Worm (Caenorhabditis elegans) whole organism, midembryonic: ENCODE measurements around the gene comt-4.

ENCODE experiments used
- T22C8.4 ChIP-seq: fragments of 200-800 bp; sonication (Bioruptor generic); IDR thresholded peaks from 2 replicates; pipeline ENCODE4 v1.3.6; 2022; ENCODE audit warnings: missing genetic modification characterization, missing compliant biosample characterization
- cog-1 ChIP-seq: sonication (generic microtip); optimal IDR thresholded peaks from 2 replicates; lab custom pipeline; 2016; ENCODE audit warnings: missing genetic modification characterization, missing compliant biosample characterization
- flt-1 ChIP-seq: fragments of 200-800 bp; sonication (Bioruptor generic); IDR thresholded peaks from 2 replicates; pipeline ENCODE4 v1.3.6; 2022; ENCODE audit warnings: missing genetic modification characterization, missing compliant biosample characterization
- klf-2 ChIP-seq: fragments of 200-800 bp; sonication (Bioruptor generic); conservative IDR thresholded peaks from 2 replicates; pipeline ENCODE4 v1.3.6; 2022; ENCODE audit warnings: missing genetic modification reagents, missing genetic modification characterization, missing compliant biosample characterization
- med-1 ChIP-seq: sonication (generic microtip); optimal IDR thresholded peaks from 2 replicates; lab custom pipeline; 2017; ENCODE audit warnings: missing genetic modification characterization, mild to moderate bottlenecking, missing compliant biosample characterization, antibody characterized with exemption, missing genetic modification reagents; ENCODE audit not compliant: insufficient read depth
- ref-1 ChIP-seq: fragments of 200-800 bp; sonication (Bioruptor generic); conservative IDR thresholded peaks from 2 replicates; pipeline ENCODE4 v1.3.6; 2022; ENCODE audit warnings: missing genetic modification reagents, missing genetic modification characterization, missing compliant biosample characterization
- tab-1 ChIP-seq: fragments of 200-800 bp; sonication (Bioruptor generic); IDR thresholded peaks from 2 replicates; pipeline ENCODE4 v1.3.6; 2022; ENCODE audit warnings: missing genetic modification characterization, missing compliant biosample characterization
- ztf-23 ChIP-seq: fragments of 200-800 bp; sonication (Bioruptor generic); IDR thresholded peaks from 2 replicates; pipeline ENCODE4 v1.3.6; 2022; ENCODE audit warnings: missing genetic modification reagents, missing genetic modification characterization, missing compliant biosample characterization
- ztf-29 ChIP-seq: fragments of 200-800 bp; sonication (Bioruptor generic); IDR thresholded peaks from 2 replicates; pipeline ENCODE4 v1.3.6; 2022; ENCODE audit warnings: missing genetic modification reagents, missing genetic modification characterization, missing compliant biosample characterization

comt-4 gene

ce11 chrV:2053509-2053908 lies 3.5 kb upstream of the comt-4 start, which contains the start of gene comt-5:
comt-5 (minus strand) TSS chrV:2053609.
- TF ChIP-seq cog-1 (tag; lab: Kevin White, UChicago) (no peak), T22C8.4 (GFP tag; lab: Robert Waterston, UW) (no peak), ztf-23 (no peak), tab-1 (GFP tag; lab: Robert Waterston, UW) (no peak), flt-1 (GFP tag; lab: Robert Waterston, UW) (no peak), ztf-29 (GFP tag; lab: Robert Waterston, UW) (no peak)

DNA sequence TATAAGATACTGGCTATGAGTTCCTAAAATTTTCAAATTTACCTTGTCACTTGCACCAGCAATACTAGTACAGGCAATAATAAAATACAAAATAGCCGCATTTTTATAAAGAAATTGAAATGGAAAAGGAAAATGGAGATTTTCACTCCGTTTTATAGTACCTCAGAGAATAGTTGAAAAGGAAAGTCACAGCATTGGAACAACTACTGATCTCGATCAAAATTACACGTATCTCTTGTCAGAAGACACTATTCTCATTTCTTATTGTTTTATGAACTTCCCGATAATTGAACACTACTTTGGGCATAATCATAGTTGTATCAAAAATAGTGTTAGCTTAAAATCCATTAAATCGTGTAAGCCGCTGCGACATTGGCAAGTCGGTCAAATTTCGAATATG lies 1.5 kb upstream of the comt-4 start, which contains the start of gene Y40B10A.11:
TSS of gene Y40B10A.11 (minus strand) at position 101 of the 400 bp plus-strand sequence.
- no peak for TF ChIP-seq cog-1 (tag; lab: Kevin White, UChicago)
- TF ChIP-seq flt-1 (GFP tag; lab: Robert Waterston, UW) = no peak
- TF ChIP-seq tab-1 (GFP tag; lab: Robert Waterston, UW) = no peak
- no peak for TF ChIP-seq med-1 (GFP tag; lab: Kevin White, UChicago)
- TF ChIP-seq ref-1 = no peak
- no peak for TF ChIP-seq T22C8.4 (GFP tag; lab: Robert Waterston, UW)
- TF ChIP-seq klf-2 (GFP tag; lab: Robert Waterston, UW) = no peak

ce11 chrV:2050790-2051189 lies 805 bp upstream of the comt-4 start:
- TF ChIP-seq ztf-23 (0 out of 2 replicates have a peak, but pooled peaks have one; percentile 41), klf-2 (GFP tag; lab: Robert Waterston, UW) (no peak), flt-1 (GFP tag; lab: Robert Waterston, UW) (no peak), tab-1 (GFP tag; lab: Robert Waterston, UW) (no peak), T22C8.4 (GFP tag; lab: Robert Waterston, UW) (no peak)

DNA sequence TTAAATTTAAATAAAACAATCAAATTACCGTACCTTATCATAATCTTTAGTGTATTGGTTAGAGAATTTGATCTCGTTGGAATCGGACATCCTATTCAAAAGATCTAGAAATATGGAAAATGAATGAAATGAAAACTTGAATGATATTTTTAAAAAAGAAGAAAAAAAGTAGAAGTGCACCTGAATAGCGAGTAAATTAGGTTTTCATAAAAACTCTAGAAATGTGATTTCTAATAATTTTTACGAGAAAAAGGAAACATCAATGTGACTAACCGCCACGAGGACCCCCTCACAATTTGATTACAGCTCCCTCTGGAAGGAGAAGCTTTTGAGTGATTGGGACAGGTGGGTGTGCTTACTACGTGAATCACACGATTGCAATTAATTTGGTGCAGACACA lies 4.0 kb downstream of the comt-4 start, which contains the start of gene Y40B10A.5:
TSS of gene Y40B10A.5 (minus strand) at position 101 of the 400 bp plus-strand sequence.
- TF ChIP-seq med-1 (GFP tag; lab: Kevin White, UChicago) (no peak), ztf-23 (no peak), flt-1 (GFP tag; lab: Robert Waterston, UW) (no peak), ref-1 (no peak), tab-1 (GFP tag; lab: Robert Waterston, UW) (no peak), cog-1 (tag; lab: Kevin White, UChicago) (no peak), T22C8.4 (GFP tag; lab: Robert Waterston, UW) (no peak), ztf-29 (GFP tag; lab: Robert Waterston, UW) (no peak), klf-2 (GFP tag; lab: Robert Waterston, UW) (no peak)

DNA sequence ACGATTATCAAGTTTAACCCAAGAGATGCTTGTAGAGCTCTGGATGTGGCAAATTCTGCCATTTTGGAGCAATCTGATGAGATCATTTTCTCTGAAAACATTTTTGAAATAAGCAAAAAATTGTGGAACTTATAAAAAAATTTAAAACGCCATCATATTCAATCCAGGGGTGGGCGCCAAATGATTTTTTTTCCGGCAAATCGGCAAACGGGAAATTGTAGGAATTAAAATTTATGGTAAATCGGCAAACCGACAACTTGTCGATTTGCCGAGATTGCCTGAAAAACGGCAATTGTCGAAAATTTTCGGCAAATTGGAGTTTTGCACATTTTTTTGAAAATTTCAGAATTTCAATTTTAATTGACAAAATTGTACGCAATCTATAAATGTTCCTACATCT lies 14.4 kb downstream of the comt-4 start, which contains the start of gene srab-23:
TSS of gene srab-23 (minus strand) at position 101 of the 400 bp plus-strand sequence.
- no peak for TF ChIP-seq ref-1
- no peak for TF ChIP-seq ztf-29 (GFP tag; lab: Robert Waterston, UW)
- no peak for TF ChIP-seq T22C8.4 (GFP tag; lab: Robert Waterston, UW)
- TF ChIP-seq cog-1 (tag; lab: Kevin White, UChicago) = no peak
- TF ChIP-seq flt-1 (GFP tag; lab: Robert Waterston, UW) = no peak
- no peak for TF ChIP-seq tab-1 (GFP tag; lab: Robert Waterston, UW)
- no peak for TF ChIP-seq klf-2 (GFP tag; lab: Robert Waterston, UW)
- TF ChIP-seq med-1 (GFP tag; lab: Kevin White, UChicago) = no peak
- TF ChIP-seq ztf-23 = no peak

- TF ChIP-seq ztf-23 (no peak), med-1 (GFP tag; lab: Kevin White, UChicago) (no peak), cog-1 (tag; lab: Kevin White, UChicago) (no peak), flt-1 (GFP tag; lab: Robert Waterston, UW) (no peak), ref-1 (no peak), tab-1 (GFP tag; lab: Robert Waterston, UW) (no peak), ztf-29 (GFP tag; lab: Robert Waterston, UW) (no peak), T22C8.4 (GFP tag; lab: Robert Waterston, UW) (no peak), klf-2 (GFP tag; lab: Robert Waterston, UW) (no peak)
Observed at ce11 chrV:2031454-2031853, 18.5 kb downstream of the comt-4 start, which contains the start of gene hil-6. hil-6 (minus strand) TSS chrV:2031554.

ce11 chrV:2030661-2031060 lies 19.3 kb downstream of the comt-4 start:
- TF ChIP-seq T22C8.4 (GFP tag; lab: Robert Waterston, UW) (no peak), klf-2 (GFP tag; lab: Robert Waterston, UW) (no peak)

ce11 chrV:2029877-2030276 lies 20.1 kb downstream of the comt-4 start, which contains the start of gene F59A7.12:
F59A7.12 (plus strand) TSS chrV:2030177.
- TF ChIP-seq ref-1 = no peak
- TF ChIP-seq med-1 (GFP tag; lab: Kevin White, UChicago) = no peak
- no peak for TF ChIP-seq klf-2 (GFP tag; lab: Robert Waterston, UW)
- TF ChIP-seq ztf-23 = no peak
- no peak for TF ChIP-seq tab-1 (GFP tag; lab: Robert Waterston, UW)
- no peak for TF ChIP-seq cog-1 (tag; lab: Kevin White, UChicago)
- TF ChIP-seq flt-1 (GFP tag; lab: Robert Waterston, UW) = no peak
- no peak for TF ChIP-seq T22C8.4 (GFP tag; lab: Robert Waterston, UW)
- no peak for TF ChIP-seq ztf-29 (GFP tag; lab: Robert Waterston, UW)

ce11 chrV:2027787-2028186 lies 22.2 kb downstream of the comt-4 start, which contains the start of gene srab-13:
srab-13 (minus strand) TSS chrV:2027887.
- TF ChIP-seq ztf-23 = no peak
- TF ChIP-seq flt-1 (GFP tag; lab: Robert Waterston, UW) = no peak
- TF ChIP-seq ref-1 = no peak
- no peak for TF ChIP-seq klf-2 (GFP tag; lab: Robert Waterston, UW)
- no peak for TF ChIP-seq tab-1 (GFP tag; lab: Robert Waterston, UW)
- TF ChIP-seq T22C8.4 (GFP tag; lab: Robert Waterston, UW) = no peak
- TF ChIP-seq ztf-29 (GFP tag; lab: Robert Waterston, UW) = no peak
- TF ChIP-seq med-1 (GFP tag; lab: Kevin White, UChicago) = no peak
- TF ChIP-seq cog-1 (tag; lab: Kevin White, UChicago) = no peak
